Fruit fly (Drosophila melanogaster) whole organism: ENCODE data around the gene CG13887.

Experiments
- Dll ChIP-seq: fragments of >200 bp; optimal IDR thresholded peaks from 2 replicates; lab custom pipeline; 2017
- EcR ChIP-seq, 2 experiments: fragments of >200 bp; optimal IDR thresholded peaks; 2 replicates each; lab custom pipeline; 2017; ENCODE audit warnings: missing biosample characterization in 2 of 2, missing genetic modification characterization in 2 of 2, missing genetic modification reagents in 2 of 2
- pan ChIP-seq: fragments of >200 bp; optimal IDR thresholded peaks from 2 replicates; lab custom pipeline; 2017

DNA sequence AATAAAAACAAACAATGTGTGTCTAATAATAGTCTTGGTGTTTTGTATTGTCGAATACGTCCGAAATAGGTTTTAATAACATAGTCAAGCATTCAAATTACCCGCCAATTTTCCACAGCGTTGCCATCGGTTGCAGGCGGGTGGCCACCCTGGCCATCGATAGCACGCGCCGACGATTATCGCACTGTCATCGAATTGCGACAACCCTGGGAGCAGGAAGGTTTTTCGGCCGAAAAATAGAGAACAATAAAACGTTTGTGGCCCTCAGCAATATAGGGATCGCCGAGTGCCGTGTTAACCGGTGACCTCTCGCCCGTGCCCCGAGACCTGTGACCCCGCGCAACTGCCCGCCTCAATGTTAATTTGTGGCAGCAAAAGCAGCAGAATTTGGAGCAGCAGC lies 34.1 kb downstream of the CG13887 start, which contains the start of gene Usp10:
- TF ChIP-seq pan (lab: Kevin White, UChicago) (no peak), EcR (GFP tag; optimal IDR thresholded peaks at IDR 0.05; lab: Kevin White, UChicago) (no peak), Dll (lab: Kevin White, UChicago) (no peak)
